Fruit fly (Drosophila melanogaster): ENCODE data around the gene CG43679.

Gene CG43679

dm6 chr3L:15023192-15023591 is 28.0 kb downstream of the CG43679 start, which contains the start of gene CG32148:
CG32148 (plus strand) TSS chr3L:15023492.
- TF ChIP-seq usp (GFP tag; optimal IDR thresholded peaks at IDR 0.05), result no peak
- TF ChIP-seq Dll (optimal IDR thresholded peaks at IDR 0.05), result no peak
- no peak for TF ChIP-seq pan (optimal IDR thresholded peaks at IDR 0.05)
- TF ChIP-seq CG8478 (optimal IDR thresholded peaks at IDR 0.05), result no peak
- TF ChIP-seq psq (optimal IDR thresholded peaks at IDR 0.05), result no peak
- TF ChIP-seq EcR (GFP tag; optimal IDR thresholded peaks at IDR 0.05), result no peak

dm6 chr3L:15021008-15021407 is 30.2 kb downstream of the CG43679 start:
- TF ChIP-seq EcR (GFP tag; optimal IDR thresholded peaks at IDR 0.05) (no peak), CG8478 (optimal IDR thresholded peaks at IDR 0.05) (no peak), Dll (optimal IDR thresholded peaks at IDR 0.05) (no peak), usp (GFP tag; optimal IDR thresholded peaks at IDR 0.05) (no peak), pan (optimal IDR thresholded peaks at IDR 0.05) (no peak), psq (optimal IDR thresholded peaks at IDR 0.05) (no peak)

dm6 chr3L:15013957-15014692 is 37.1 kb downstream of the CG43679 start, which contains the start of gene Reck:
Reck (minus strand) TSS chr3L:15014062.
- TF ChIP-seq psq (optimal IDR thresholded peaks at IDR 0.05) (no peak), EcR (GFP tag; optimal IDR thresholded peaks at IDR 0.05) (no peak), CG8478 (optimal IDR thresholded peaks at IDR 0.05) (no peak), Dll (optimal IDR thresholded peaks at IDR 0.05) (no peak), usp (GFP tag; optimal IDR thresholded peaks at IDR 0.05) (no peak), pan (optimal IDR thresholded peaks at IDR 0.05) (no peak)

- TF ChIP-seq usp (GFP tag; optimal IDR thresholded peaks at IDR 0.05) (no peak), EcR (GFP tag; optimal IDR thresholded peaks at IDR 0.05) (no peak), psq (optimal IDR thresholded peaks at IDR 0.05) (no peak), CG8478 (optimal IDR thresholded peaks at IDR 0.05) (no peak)
Observed at dm6 chr3L:15013296-15013695, 37.9 kb downstream of the CG43679 start.

dm6 chr3L:15011638-15012335 is 39.4 kb downstream of the CG43679 start:
- TF ChIP-seq Dll (optimal IDR thresholded peaks at IDR 0.05), result no peak
- no peak for TF ChIP-seq CG8478 (optimal IDR thresholded peaks at IDR 0.05)
- TF ChIP-seq EcR (GFP tag; optimal IDR thresholded peaks at IDR 0.05), result no peak
- no peak for TF ChIP-seq usp (GFP tag; optimal IDR thresholded peaks at IDR 0.05)
- no peak for TF ChIP-seq pan (optimal IDR thresholded peaks at IDR 0.05)
- no peak for TF ChIP-seq psq (optimal IDR thresholded peaks at IDR 0.05)

- TF ChIP-seq pan (optimal IDR thresholded peaks at IDR 0.05) (no peak), psq (optimal IDR thresholded peaks at IDR 0.05) (no peak), usp (GFP tag; optimal IDR thresholded peaks at IDR 0.05) (no peak), CG8478 (optimal IDR thresholded peaks at IDR 0.05) (no peak), Dll (optimal IDR thresholded peaks at IDR 0.05) (no peak), EcR (GFP tag; optimal IDR thresholded peaks at IDR 0.05) (no peak)
Observed at dm6 chr3L:15011142-15011541, 40.1 kb downstream of the CG43679 start.

- TF ChIP-seq psq (optimal IDR thresholded peaks at IDR 0.05) (no peak), CG8478 (optimal IDR thresholded peaks at IDR 0.05) (no peak), EcR (GFP tag; optimal IDR thresholded peaks at IDR 0.05) (no peak), usp (GFP tag; optimal IDR thresholded peaks at IDR 0.05) (no peak), pan (optimal IDR thresholded peaks at IDR 0.05) (no peak), Dll (optimal IDR thresholded peaks at IDR 0.05) (no peak)
Observed at dm6 chr3L:15010601-15011000, 40.6 kb downstream of the CG43679 start.

- TF ChIP-seq usp (GFP tag; optimal IDR thresholded peaks at IDR 0.05), result no peak
- TF ChIP-seq Dll (optimal IDR thresholded peaks at IDR 0.05), result no peak
- TF ChIP-seq pan (optimal IDR thresholded peaks at IDR 0.05), result no peak
- no peak for TF ChIP-seq psq (optimal IDR thresholded peaks at IDR 0.05)
- TF ChIP-seq CG8478 (optimal IDR thresholded peaks at IDR 0.05), result no peak
- no peak for TF ChIP-seq EcR (GFP tag; optimal IDR thresholded peaks at IDR 0.05)
Observed at dm6 chr3L:15009681-15010080, 41.5 kb downstream of the CG43679 start.

dm6 chr3L:15007271-15007948 is 43.8 kb downstream of the CG43679 start:
- TF ChIP-seq pan (optimal IDR thresholded peaks at IDR 0.05), result no peak
- no peak for TF ChIP-seq usp (GFP tag; optimal IDR thresholded peaks at IDR 0.05)
- TF ChIP-seq Dll (optimal IDR thresholded peaks at IDR 0.05), result no peak
- no peak for TF ChIP-seq CG8478 (optimal IDR thresholded peaks at IDR 0.05)
- no peak for TF ChIP-seq psq (optimal IDR thresholded peaks at IDR 0.05)
- no peak for TF ChIP-seq EcR (GFP tag; optimal IDR thresholded peaks at IDR 0.05)

dm6 chr3L:15006825-15007224 is 44.4 kb downstream of the CG43679 start:
- TF ChIP-seq CG8478 (optimal IDR thresholded peaks at IDR 0.05) (no peak), usp (GFP tag; optimal IDR thresholded peaks at IDR 0.05) (no peak)

dm6 chr3L:15005774-15006173 is 45.5 kb downstream of the CG43679 start:
- no peak for TF ChIP-seq pan (optimal IDR thresholded peaks at IDR 0.05)
- no peak for TF ChIP-seq CG8478 (optimal IDR thresholded peaks at IDR 0.05)
- TF ChIP-seq psq (optimal IDR thresholded peaks at IDR 0.05), result no peak
- no peak for TF ChIP-seq EcR (GFP tag; optimal IDR thresholded peaks at IDR 0.05)
- no peak for TF ChIP-seq usp (GFP tag; optimal IDR thresholded peaks at IDR 0.05)
- TF ChIP-seq Dll (optimal IDR thresholded peaks at IDR 0.05), result no peak

- no peak for TF ChIP-seq pan (optimal IDR thresholded peaks at IDR 0.05)
- no peak for TF ChIP-seq usp (GFP tag; optimal IDR thresholded peaks at IDR 0.05)
- TF ChIP-seq psq (optimal IDR thresholded peaks at IDR 0.05), result no peak
- TF ChIP-seq EcR (GFP tag; optimal IDR thresholded peaks at IDR 0.05), result no peak
- TF ChIP-seq CG8478 (optimal IDR thresholded peaks at IDR 0.05), result no peak
Observed at dm6 chr3L:15005085-15005484, 46.1 kb downstream of the CG43679 start.
